Worm (Caenorhabditis elegans) whole organism, young adult: ENCODE results near the gene D1005.4.
"Not testable (repeated sequence)": the region's sequence is repeated elsewhere in the genome, so short reads cannot be mapped to it uniquely, and the experiment has no call there.

Experiments used
- B0019.2 ChIP-seq: fragments of 200-800 bp; sonication (Bioruptor generic); conservative IDR thresholded peaks from 2 replicates; pipeline ENCODE4 v1.3.6; 2022; ENCODE audit warnings: missing genetic modification reagents, missing genetic modification characterization, missing compliant biosample characterization
- B0336.3 ChIP-seq: fragments of 200-800 bp; sonication (Bioruptor generic); IDR thresholded peaks from 2 replicates; pipeline ENCODE4 v1.3.6; 2022; ENCODE audit warnings: missing genetic modification characterization, missing compliant biosample characterization
- C17E4.6 ChIP-seq: fragments of 200-800 bp; sonication (Bioruptor generic); IDR thresholded peaks from 2 replicates; pipeline ENCODE4 v1.3.6; 2022; ENCODE audit warnings: missing genetic modification reagents, missing genetic modification characterization, missing compliant biosample characterization
- F22D6.2 ChIP-seq: sonication (generic microtip); optimal IDR thresholded peaks from 2 replicates; lab custom pipeline; 2016; ENCODE audit warnings: mild to moderate bottlenecking, missing genetic modification characterization, missing compliant biosample characterization
- F33H1.4 ChIP-seq: fragments of 200-800 bp; sonication (Bioruptor generic); IDR thresholded peaks from 2 replicates; pipeline ENCODE4 v1.3.6; 2022; ENCODE audit warnings: missing genetic modification reagents, missing genetic modification characterization, missing compliant biosample characterization
- F39B2.1 ChIP-seq: fragments of 200-800 bp; sonication (Bioruptor generic); IDR thresholded peaks from 2 replicates; pipeline ENCODE4 v1.3.6; 2022; ENCODE audit warnings: missing genetic modification reagents, missing genetic modification characterization, missing compliant biosample characterization
- F49E8.2 ChIP-seq: sonication (generic microtip); optimal IDR thresholded peaks from 3 replicates; lab custom pipeline; 2017; ENCODE audit warnings: missing genetic modification characterization, mild to moderate bottlenecking, missing compliant biosample characterization, antibody characterized with exemption, moderate library complexity; ENCODE audit not compliant: insufficient read depth
- K12H6.12 ChIP-seq: fragments of 200-800 bp; sonication (Bioruptor generic); optimal IDR thresholded peaks from 2 replicates; lab custom pipeline; 2018; ENCODE audit warnings: mild to moderate bottlenecking, missing genetic modification characterization, missing compliant biosample characterization
- T26A5.8 ChIP-seq: sonication (generic microtip); optimal IDR thresholded peaks from 2 replicates; lab custom pipeline; 2016; ENCODE audit warnings: missing genetic modification characterization, missing compliant biosample characterization
- Y53G8AR.9 ChIP-seq: fragments of 200-800 bp; sonication (Bioruptor generic); conservative IDR thresholded peaks from 2 replicates; pipeline ENCODE4 v1.3.6; 2022; ENCODE audit warnings: missing genetic modification reagents, missing genetic modification characterization, missing compliant biosample characterization
- Y56A3A.18 ChIP-seq: fragments of 200-800 bp; sonication (Bioruptor generic); IDR thresholded peaks from 2 replicates; pipeline ENCODE4 v1.3.6; 2022; ENCODE audit warnings: missing genetic modification reagents, missing genetic modification characterization, missing compliant biosample characterization
- aptf-3 ChIP-seq: fragments of 200-800 bp; sonication (Bioruptor generic); IDR thresholded peaks from 2 replicates; pipeline ENCODE4 v1.3.6; 2022; ENCODE audit warnings: missing genetic modification characterization, missing compliant biosample characterization
- bed-1 ChIP-seq: fragments of 200-800 bp; sonication (Bioruptor generic); IDR thresholded peaks from 2 replicates; pipeline ENCODE4 v1.3.6; 2022; ENCODE audit warnings: missing genetic modification reagents, missing genetic modification characterization, missing compliant biosample characterization
- ceh-27 ChIP-seq: fragments of 200-800 bp; sonication (Bioruptor generic); optimal IDR thresholded peaks from 2 replicates; lab custom pipeline; 2018; ENCODE audit warnings: mild to moderate bottlenecking, missing genetic modification characterization, moderate library complexity, missing compliant biosample characterization
- dox-1 ChIP-seq: fragments of 200-800 bp; sonication (Bioruptor generic); IDR thresholded peaks from 2 replicates; pipeline ENCODE4 v1.3.6; 2022; ENCODE audit warnings: missing genetic modification reagents, missing genetic modification characterization, missing compliant biosample characterization
- egrh-3 ChIP-seq: fragments of 200-800 bp; sonication (Bioruptor generic); IDR thresholded peaks from 2 replicates; pipeline ENCODE4 v1.3.6; 2022; ENCODE audit warnings: missing genetic modification reagents, missing genetic modification characterization, missing compliant biosample characterization
- him-1 ChIP-seq: sonication (generic microtip); optimal IDR thresholded peaks from 2 replicates; lab custom pipeline; 2016; ENCODE audit warnings: missing genotype, missing genetic modification reagents, missing genetic modification characterization, missing compliant biosample characterization
- hmg-1.2 ChIP-seq: fragments of 200-800 bp; sonication (Bioruptor generic); IDR thresholded peaks from 2 replicates; pipeline ENCODE4 v1.3.6; 2022; ENCODE audit warnings: missing genetic modification reagents, missing genetic modification characterization, missing compliant biosample characterization
- lin-26 ChIP-seq: fragments of 200-800 bp; sonication (Bioruptor generic); IDR thresholded peaks from 2 replicates; pipeline ENCODE4 v1.3.6; 2022; ENCODE audit warnings: missing genetic modification reagents, missing genetic modification characterization, missing compliant biosample characterization
- lin-40 ChIP-seq: sonication (generic microtip); optimal IDR thresholded peaks from 2 replicates; lab custom pipeline; 2016; ENCODE audit warnings: missing genetic modification characterization, mild to moderate bottlenecking, missing compliant biosample characterization, missing genotype, missing genetic modification reagents
- lsl-1 ChIP-seq: fragments of 200-800 bp; sonication (Bioruptor generic); optimal IDR thresholded peaks from 2 replicates; lab custom pipeline; 2018; ENCODE audit warnings: mild to moderate bottlenecking, missing genetic modification characterization, moderate library complexity, missing compliant biosample characterization
- lsy-27 ChIP-seq: sonication (generic microtip); optimal IDR thresholded peaks from 2 replicates; lab custom pipeline; 2017; ENCODE audit warnings: missing genetic modification characterization, mild to moderate bottlenecking, missing compliant biosample characterization, antibody characterized with exemption, missing genotype, borderline replicate concordance; ENCODE audit not compliant: insufficient read depth
- madf-3 ChIP-seq: fragments of 200-800 bp; sonication (Bioruptor generic); IDR thresholded peaks from 2 replicates; pipeline ENCODE4 v1.3.6; 2022; ENCODE audit warnings: missing genetic modification reagents, missing genetic modification characterization, missing compliant biosample characterization
- madf-6 ChIP-seq: fragments of 200-800 bp; sonication (Bioruptor generic); IDR thresholded peaks from 2 replicates; pipeline ENCODE4 v1.3.6; 2022; ENCODE audit warnings: missing genetic modification reagents, missing genetic modification characterization, missing compliant biosample characterization
- mel-28 ChIP-seq: sonication (generic microtip); optimal IDR thresholded peaks from 2 replicates; lab custom pipeline; 2016; ENCODE audit warnings: borderline replicate concordance, mild to moderate bottlenecking, missing genetic modification characterization, missing compliant biosample characterization
- nfyb-1 ChIP-seq: fragments of 200-800 bp; sonication (Bioruptor generic); IDR thresholded peaks from 2 replicates; pipeline ENCODE4 v1.3.6; 2022; ENCODE audit warnings: missing genetic modification reagents, missing genetic modification characterization, missing compliant biosample characterization
- nhr-80 ChIP-seq: sonication (generic microtip); optimal IDR thresholded peaks from 2 replicates; lab custom pipeline; 2016; ENCODE audit warnings: missing genetic modification characterization, missing compliant biosample characterization
- repo-1 ChIP-seq: sonication (generic microtip); optimal IDR thresholded peaks from 2 replicates; lab custom pipeline; 2017; ENCODE audit warnings: mild to moderate bottlenecking, missing genetic modification characterization, missing compliant biosample characterization
- rpc-1 ChIP-seq, 2 experiments: fragments of 150-350 bp in 1 of 2; sonication (generic microtip) in 1 of 2; optimal IDR thresholded peaks; 2 replicates each; lab custom pipeline; 2014 to 2018; ENCODE audit warnings: missing biosample characterization in 1 of 2, missing genetic modification characterization in 1 of 2, missing genetic modification reagents in 1 of 2, missing genotype in 1 of 2
- sdz-38 ChIP-seq: sonication (generic microtip); optimal IDR thresholded peaks from 2 replicates; lab custom pipeline; 2016; ENCODE audit warnings: missing genotype, missing genetic modification characterization, missing compliant biosample characterization
- snpc-4 ChIP-seq, 5 experiments: fragments of 150-350 bp in 1 of 5; sonication (generic microtip) in 4 of 5; optimal IDR thresholded peaks; 2 replicates each; lab custom pipeline; 2014 to 2018; ENCODE audit warnings: missing genetic modification characterization in 5 of 5, missing biosample characterization in 3 of 5, antibody characterized with exemption in 2 of 5, mild to moderate bottlenecking in 2 of 5, missing compliant biosample characterization in 2 of 5, missing genotype in 2 of 5, moderate library complexity in 2 of 5, missing genetic modification reagents in 1 of 5
- unc-130 ChIP-seq: sonication (generic microtip); optimal IDR thresholded peaks from 2 replicates; lab custom pipeline; 2016; ENCODE audit warnings: missing genetic modification reagents, missing genetic modification characterization, missing compliant biosample characterization
- zfh-2 ChIP-seq: fragments of 200-800 bp; sonication (Bioruptor generic); conservative IDR thresholded peaks from 2 replicates; pipeline ENCODE4 v1.3.6; 2022; ENCODE audit warnings: missing genetic modification reagents, missing genetic modification characterization, missing compliant biosample characterization

The D1005.4 gene

ce11 chrX:1517519-1517918 is 31.9 kb upstream of the D1005.4 start:
- TF ChIP-seq hmg-1.2 (GFP tag; lab: Robert Waterston, UW), result no peak
- TF ChIP-seq zfh-2 (GFP tag; lab: Robert Waterston, UW), result peak; percentile 53; the same call in 1 of the 2 replicates

DNA sequence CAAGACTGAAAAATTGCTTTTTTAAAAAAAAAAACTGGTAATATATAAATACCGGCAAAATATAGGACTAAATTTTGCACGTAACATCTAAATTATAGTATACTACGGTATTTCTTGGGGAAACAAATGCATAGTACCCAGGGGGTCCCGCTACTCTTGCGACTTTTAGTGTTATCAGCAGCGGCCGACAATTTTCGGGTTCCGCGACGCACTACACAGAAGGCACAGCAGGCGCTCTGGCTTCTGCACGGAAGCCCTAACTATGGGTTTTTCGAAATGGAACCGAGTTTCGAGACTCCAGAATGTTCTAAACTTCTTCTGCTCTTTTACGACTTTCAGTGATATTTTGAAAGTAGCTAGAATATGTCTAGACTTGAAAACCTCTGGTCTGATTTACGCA is 31.0 kb upstream of the D1005.4 start:
- peak; percentile 22; the same call in 1 of the 2 replicates for TF ChIP-seq hmg-1.2 (GFP tag; lab: Robert Waterston, UW)
- no peak for TF ChIP-seq snpc-4 (GFP tag; optimal IDR thresholded peaks at IDR 0.05; lab: Kevin White, UChicago)
- TF ChIP-seq snpc-4 (tag; optimal IDR thresholded peaks at IDR 0.05; lab: Kevin White, UChicago), result peak in 3 of 4 experiments; percentile 16 to 83 (median 73)
- TF ChIP-seq T26A5.8 (tag; lab: Kevin White, UChicago), result no peak

DNA sequence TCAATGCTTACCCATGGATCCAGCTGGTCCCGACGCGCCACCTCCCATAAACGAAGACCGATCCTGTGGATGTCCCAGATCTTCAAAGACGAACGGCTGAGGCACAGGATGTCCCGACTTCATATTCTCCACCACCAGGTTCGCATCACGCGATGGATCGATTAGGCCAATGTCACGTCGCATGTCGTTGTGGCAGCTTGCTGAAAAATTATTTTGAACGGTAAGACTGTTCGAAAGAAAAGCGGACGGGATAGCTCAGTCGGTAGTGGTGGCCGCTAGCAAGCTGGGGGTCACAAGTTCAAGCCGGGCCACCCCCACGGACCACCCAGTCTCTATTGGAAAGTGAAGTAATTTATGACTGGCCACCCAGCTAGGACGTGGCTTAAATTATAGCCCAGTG is 27.5 kb upstream of the D1005.4 start:
- TF ChIP-seq rpc-1 (optimal IDR thresholded peaks at IDR 0.05; lab: Kevin White, UChicago) (no peak), rpc-1 (tag; optimal IDR thresholded peaks at IDR 0.05; lab: Kevin White, UChicago) (peak; percentile 14), lin-26 (GFP tag; lab: Robert Waterston, UW) (0 out of 2 replicates have a peak, but pooled peaks have one; percentile 44), madf-3 (GFP tag; lab: Robert Waterston, UW) (0 out of 2 replicates have a peak, but pooled peaks have one; percentile 21), B0019.2 (GFP tag; lab: Robert Waterston, UW) (no peak)

ce11 chrX:1512307-1512706 is 26.7 kb upstream of the D1005.4 start:
- TF ChIP-seq lsy-27, result no peak
- 0 out of 2 replicates have a peak, but pooled peaks have one; percentile 25 for TF ChIP-seq Y53G8AR.9 (GFP tag; lab: Robert Waterston, UW)
- peak; percentile 88 for TF ChIP-seq zfh-2 (GFP tag; lab: Robert Waterston, UW)
- TF ChIP-seq egrh-3 (GFP tag; lab: Robert Waterston, UW), result peak; percentile 49; the same call in 1 of the 2 replicates

ce11 chrX:1508910-1509309 is 23.3 kb upstream of the D1005.4 start:
- TF ChIP-seq dox-1 (GFP tag; lab: Robert Waterston, UW), result 0 out of 2 replicates have a peak, but pooled peaks have one; percentile 13
- 0 out of 2 replicates have a peak, but pooled peaks have one; percentile 6 for TF ChIP-seq madf-6 (GFP tag; lab: Robert Waterston, UW)
- not testable (repeated sequence) for TF ChIP-seq snpc-4 (GFP tag; optimal IDR thresholded peaks at IDR 0.05; lab: Kevin White, UChicago)
- peak in 1 of 4 experiments; percentile 60 for TF ChIP-seq snpc-4 (tag; optimal IDR thresholded peaks at IDR 0.05; lab: Kevin White, UChicago)
- TF ChIP-seq zfh-2 (GFP tag; lab: Robert Waterston, UW), result peak; percentile 76
- peak; percentile 63; the same call in 1 of the 2 replicates for TF ChIP-seq egrh-3 (GFP tag; lab: Robert Waterston, UW)

ce11 chrX:1508507-1508906 is 22.9 kb upstream of the D1005.4 start:
- TF ChIP-seq B0336.3 (GFP tag; lab: Robert Waterston, UW) (0 out of 2 replicates have a peak, but pooled peaks have one; percentile 16), lin-26 (GFP tag; lab: Robert Waterston, UW) (peak; percentile 62; the same call in 1 of the 2 replicates)

ce11 chrX:1504529-1505080 is 19.0 kb upstream of the D1005.4 start:
- TF ChIP-seq F49E8.2, result no peak
- TF ChIP-seq lsl-1 (GFP tag; lab: Kevin White, UChicago), result no peak
- peak; percentile 76 for TF ChIP-seq lin-40 (tag; lab: Kevin White, UChicago)
- TF ChIP-seq C17E4.6 (GFP tag; lab: Robert Waterston, UW), result no peak
- TF ChIP-seq him-1 (tag; lab: Kevin White, UChicago), result no peak
- TF ChIP-seq aptf-3 (GFP tag; lab: Robert Waterston, UW), result 0 out of 2 replicates have a peak, but pooled peaks have one; percentile 43
- TF ChIP-seq nfyb-1 (GFP tag; lab: Robert Waterston, UW), result peak; percentile 50; the same call in 1 of the 2 replicates
- TF ChIP-seq F39B2.1 (GFP tag; lab: Robert Waterston, UW), result no peak
- no peak for TF ChIP-seq mel-28 (tag; lab: Kevin White, UChicago)
- no peak for TF ChIP-seq unc-130 (GFP tag; lab: Kevin White, UChicago)
- TF ChIP-seq K12H6.12, result no peak
- no peak for TF ChIP-seq bed-1 (GFP tag; lab: Robert Waterston, UW)
- TF ChIP-seq B0336.3 (GFP tag; lab: Robert Waterston, UW), result peak; percentile 16; the same call in 1 of the 2 replicates
- TF ChIP-seq madf-3 (GFP tag; lab: Robert Waterston, UW), result no peak
- no peak for TF ChIP-seq F33H1.4 (GFP tag; lab: Robert Waterston, UW)
- peak; percentile 46 for TF ChIP-seq nhr-80 (tag; lab: Kevin White, UChicago)
- no peak for TF ChIP-seq sdz-38 (tag; lab: Kevin White, UChicago)
- peak; percentile 10 for TF ChIP-seq ceh-27 (GFP tag; lab: Kevin White, UChicago)
- TF ChIP-seq repo-1 (tag; lab: Kevin White, UChicago), result peak; percentile 37
- peak; percentile 68 for TF ChIP-seq F22D6.2 (tag; lab: Kevin White, UChicago)
- no peak for TF ChIP-seq Y56A3A.18 (GFP tag; lab: Robert Waterston, UW)
- TF ChIP-seq madf-6 (GFP tag; lab: Robert Waterston, UW), result no peak
